Fruit fly (Drosophila melanogaster): Measurements from ENCODE around the gene CG34433.

The CG34433 gene

DNA sequence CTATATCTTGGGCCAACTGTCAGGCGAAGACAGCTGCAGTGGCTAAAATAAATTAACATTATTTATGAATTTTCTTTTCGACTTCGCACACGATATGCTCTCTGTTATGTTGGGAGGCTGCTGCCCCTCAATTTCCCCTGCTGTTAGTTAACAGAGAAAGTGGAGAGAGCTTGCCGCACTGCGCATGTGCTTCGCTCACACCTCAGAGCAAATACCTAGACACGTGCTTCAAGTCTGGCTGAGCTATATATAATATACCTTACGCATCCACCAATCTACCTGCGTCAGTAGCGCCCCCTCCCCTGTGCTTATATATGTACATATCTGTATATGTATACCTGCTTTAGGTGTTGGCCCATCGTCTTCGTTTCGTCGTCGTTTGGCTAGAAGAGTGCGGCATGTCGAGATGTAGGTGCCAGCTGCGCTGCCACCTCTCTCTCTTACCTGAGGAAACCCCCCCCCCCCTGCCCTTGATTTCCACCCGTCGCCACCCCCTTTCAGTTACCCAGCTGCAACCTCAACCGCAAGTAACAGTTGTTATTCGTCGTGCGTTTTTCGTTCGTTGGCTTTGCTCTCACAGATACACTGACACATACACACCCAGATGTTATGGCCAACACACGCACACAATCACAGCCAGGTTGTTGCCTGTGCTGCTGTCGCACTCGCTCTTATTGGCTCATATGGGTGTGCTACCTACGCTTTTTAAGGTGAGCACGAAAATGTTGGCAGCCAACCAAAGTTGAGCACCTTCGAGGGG, 33.5 kb upstream of the CG34433 start (continued):
- no peak for TF ChIP-seq CG12104 (GFP tag; optimal IDR thresholded peaks at IDR 0.05)
- no peak for TF ChIP-seq pan (optimal IDR thresholded peaks at IDR 0.05)
- TF ChIP-seq pan (GFP tag; optimal IDR thresholded peaks at IDR 0.05 in 1 of 2, IDR thresholded peaks at IDR 0.05 in 1 of 2): no peak
- TF ChIP-seq CG1529 (GFP tag; optimal IDR thresholded peaks at IDR 0.05): no peak
- peak; percentile 78; the same call in 2 of the 3 replicates for TF ChIP-seq sr (GFP tag; IDR thresholded peaks at IDR 0.05)
- no peak for TF ChIP-seq Rx (GFP tag; IDR thresholded peaks at IDR 0.05)
- no peak for TF ChIP-seq Sox100B (GFP tag; optimal IDR thresholded peaks at IDR 0.05)
- peak; percentile 8 to 24 for TF ChIP-seq Trl (optimal IDR thresholded peaks at IDR 0.05)
- TF ChIP-seq Trl (GFP tag; optimal IDR thresholded peaks at IDR 0.05): no peak
- TF ChIP-seq kni (GFP tag; optimal IDR thresholded peaks at IDR 0.05): no peak
- no peak for TF ChIP-seq PHDP (tag; optimal IDR thresholded peaks at IDR 0.05)
- no peak for TF ChIP-seq nom (GFP tag; optimal IDR thresholded peaks at IDR 0.05)
- no peak for TF ChIP-seq CG2129 (GFP tag; IDR thresholded peaks at IDR 0.05; ENCODE audit: partially characterized antibody)
- TF ChIP-seq CG12219 (GFP tag; optimal IDR thresholded peaks at IDR 0.05): no peak
- TF ChIP-seq CG11247 (GFP tag; IDR thresholded peaks at IDR 0.05): no peak
- peak; percentile 32 for TF ChIP-seq CG1832 (GFP tag; optimal IDR thresholded peaks at IDR 0.05)
- TF ChIP-seq insv (GFP tag; optimal IDR thresholded peaks at IDR 0.05): no peak
- no peak for TF ChIP-seq CG14710 (tag; optimal IDR thresholded peaks at IDR 0.05)
- TF ChIP-seq CG4360 (GFP tag; IDR thresholded peaks at IDR 0.05): no peak
- TF ChIP-seq danr (GFP tag; IDR thresholded peaks at IDR 0.05): no peak
- no peak for TF ChIP-seq CG12071 (GFP tag; optimal IDR thresholded peaks at IDR 0.05)
- no peak for TF ChIP-seq sens (GFP tag)
- TF ChIP-seq CG9797 (GFP tag; optimal IDR thresholded peaks at IDR 0.05): no peak
- no peak for TF ChIP-seq bowl (GFP tag; IDR thresholded peaks at IDR 0.05)
- no peak for TF ChIP-seq Lim3 (GFP tag; IDR thresholded peaks at IDR 0.05)
- TF ChIP-seq repo (GFP tag; optimal IDR thresholded peaks at IDR 0.05): no peak
- peak; percentile 74 for TF ChIP-seq Adf1 (GFP tag; IDR thresholded peaks at IDR 0.05)
- TF ChIP-seq CG12299 (tag; optimal IDR thresholded peaks at IDR 0.05): no peak
- TF ChIP-seq ttk (GFP tag; IDR thresholded peaks at IDR 0.05): no peak
- TF ChIP-seq CG3995 (GFP tag; optimal IDR thresholded peaks at IDR 0.05): no peak
- TF ChIP-seq esg (GFP tag; conservative IDR thresholded peaks at IDR 0.05): no peak
- no peak for TF ChIP-seq CG10267 (tag; optimal IDR thresholded peaks at IDR 0.05)
- no peak for TF ChIP-seq unpg (GFP tag; optimal IDR thresholded peaks at IDR 0.05)
- no peak for TF ChIP-seq wdn (GFP tag; IDR thresholded peaks at IDR 0.05)
- TF ChIP-seq CG6791 (GFP tag; IDR thresholded peaks at IDR 0.05; ENCODE audit: partially characterized antibody): 0 out of 3 replicates have a peak, but pooled peaks have one; percentile 12
- no peak for TF ChIP-seq gro (GFP tag; optimal IDR thresholded peaks at IDR 0.05)
- TF ChIP-seq Deaf1 (tag; optimal IDR thresholded peaks at IDR 0.05): peak; percentile 79
- no peak for TF ChIP-seq B-H2 (GFP tag; optimal IDR thresholded peaks at IDR 0.05)
- TF ChIP-seq CG32772 (GFP tag; IDR thresholded peaks at IDR 0.05): no peak
- peak; percentile 66 for TF ChIP-seq crol (GFP tag; IDR thresholded peaks at IDR 0.05)
- no peak for TF ChIP-seq CG3726 (GFP tag; IDR thresholded peaks at IDR 0.05)
- TF ChIP-seq ase (GFP tag; IDR thresholded peaks at IDR 0.05): no peak
- no peak for TF ChIP-seq yki (optimal IDR thresholded peaks at IDR 0.05)
- no peak for TF ChIP-seq CG11093 (GFP tag; IDR thresholded peaks at IDR 0.05)
- TF ChIP-seq CG10543 (GFP tag; optimal IDR thresholded peaks at IDR 0.05): no peak
- TF ChIP-seq Ada2b (GFP tag; IDR thresholded peaks at IDR 0.05): no peak
- TF ChIP-seq cg (GFP tag; optimal IDR thresholded peaks at IDR 0.05): peak; percentile 72
- TF ChIP-seq CG7987 (GFP tag; optimal IDR thresholded peaks at IDR 0.05): no peak
- TF ChIP-seq CG11723 (GFP tag; optimal IDR thresholded peaks at IDR 0.05): no peak
- TF ChIP-seq CG6765 (GFP tag; optimal IDR thresholded peaks at IDR 0.05): no peak
- no peak for TF ChIP-seq Dref (GFP tag; IDR thresholded peaks at IDR 0.05)
- TF ChIP-seq CG11085 (GFP tag; IDR thresholded peaks at IDR 0.05): no peak
